Worm (Caenorhabditis elegans) whole organism, dauer: ENCODE results near the gene C15H11.11.
"Not testable (repeated sequence)": the region's sequence is repeated elsewhere in the genome, so short reads cannot be mapped to it uniquely, and the experiment has no call there.

ENCODE experiments used
- unc-62 ChIP-seq: sonication (generic microtip); optimal IDR thresholded peaks from 2 replicates; lab custom pipeline; 2017; ENCODE audit warnings: missing biosample characterization, missing genetic modification reagents, missing genetic modification characterization

C15H11.11 gene

DNA sequence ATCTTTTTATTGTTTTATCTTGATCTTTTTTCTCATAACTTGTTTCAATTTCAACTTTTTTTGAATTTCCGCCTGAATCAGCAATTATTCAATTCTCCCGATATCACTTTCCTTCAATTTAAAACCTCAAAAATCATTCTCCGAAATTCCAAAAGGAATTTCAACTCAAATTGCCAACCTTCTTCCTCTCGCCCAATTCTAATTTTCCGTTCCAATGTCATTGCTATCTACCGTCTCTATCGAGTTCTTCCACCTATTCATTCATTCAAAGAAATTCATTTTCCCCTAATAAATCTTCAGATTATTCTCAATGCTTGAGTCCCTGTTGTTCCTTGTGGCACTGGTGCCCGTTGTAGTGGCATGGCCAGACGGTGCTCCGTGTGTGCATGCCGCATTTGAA, 25.5 kb downstream of the C15H11.11 start, which contains the start of gene F23B12.4:
F23B12.4 (plus strand) TSS at position 301 of the 400 bp plus-strand sequence.
- TF ChIP-seq unc-62 (GFP tag; lab: Kevin White, UChicago) = no peak

DNA sequence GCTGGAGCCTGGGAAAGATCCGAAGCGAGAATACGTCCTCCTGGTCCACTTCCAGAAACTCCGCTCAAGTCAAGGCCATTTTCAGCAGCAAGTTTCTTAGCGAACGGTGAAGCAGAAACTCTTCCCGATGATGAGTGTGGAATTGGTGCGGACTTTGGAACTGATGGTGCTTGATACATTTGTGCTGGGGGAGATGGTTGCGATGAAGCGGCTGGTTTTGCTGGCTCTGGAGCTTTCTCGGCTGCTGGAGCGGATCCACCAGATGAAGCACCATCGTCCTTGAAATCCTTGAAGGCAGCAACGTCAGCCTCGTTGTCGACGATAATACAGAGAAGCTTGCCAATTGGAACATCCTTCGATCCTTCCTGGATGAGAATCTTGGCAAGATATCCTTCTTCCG, 31.2 kb downstream of the C15H11.11 start:
- TF ChIP-seq unc-62 (GFP tag; lab: Kevin White, UChicago) = no peak

DNA sequence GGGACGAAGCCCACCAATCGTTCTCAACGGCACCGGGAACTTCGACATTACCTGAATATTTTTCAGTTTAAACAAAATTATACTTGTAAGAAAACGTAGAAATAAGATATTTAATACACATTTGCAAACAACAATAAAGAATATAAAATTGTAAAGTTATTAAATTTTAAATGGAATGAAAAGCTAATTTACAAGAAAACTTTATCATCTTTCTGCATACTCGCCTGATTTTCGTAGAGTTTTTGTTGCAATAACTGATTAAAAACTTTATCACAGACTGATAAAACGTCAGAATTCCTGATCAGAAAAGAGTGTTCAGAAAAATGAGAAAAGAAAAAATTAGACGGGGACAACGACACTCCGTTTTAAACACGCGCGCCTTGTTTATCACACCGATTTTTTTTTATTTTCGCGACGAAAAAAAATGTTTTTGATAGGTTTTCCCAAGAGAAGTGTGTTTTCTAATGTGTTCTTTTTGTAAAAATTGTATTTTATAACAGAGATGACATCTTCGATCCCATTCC, 32.0 kb downstream of the C15H11.11 start, which contains the start of the genes dlat-1 and fntb-1:
dlat-1 (minus strand) TSS at position 51 of the 524 bp plus-strand sequence.
fntb-1 (plus strand) TSS at position 412 of the 524 bp plus-strand sequence.
- TF ChIP-seq unc-62 (GFP tag; lab: Kevin White, UChicago) = no peak

DNA sequence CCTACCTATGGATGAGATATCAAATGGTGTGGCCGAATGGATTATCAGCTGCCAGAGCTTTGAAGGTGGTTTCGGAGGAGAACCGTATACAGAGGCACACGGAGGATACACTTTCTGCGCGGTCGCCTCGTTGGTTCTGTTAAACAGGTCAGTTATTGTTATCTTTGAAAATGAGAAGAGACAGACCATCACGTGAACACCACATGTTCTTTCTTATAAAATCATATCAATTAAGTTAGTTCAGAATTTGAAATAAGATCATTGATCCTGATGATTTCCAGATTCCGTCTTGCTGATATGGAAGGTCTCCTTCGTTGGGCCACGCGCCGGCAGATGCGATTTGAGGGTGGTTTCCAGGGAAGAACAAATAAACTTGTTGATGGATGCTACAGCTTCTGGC, 33.4 kb downstream of the C15H11.11 start:
- no peak for TF ChIP-seq unc-62 (GFP tag; lab: Kevin White, UChicago)

DNA sequence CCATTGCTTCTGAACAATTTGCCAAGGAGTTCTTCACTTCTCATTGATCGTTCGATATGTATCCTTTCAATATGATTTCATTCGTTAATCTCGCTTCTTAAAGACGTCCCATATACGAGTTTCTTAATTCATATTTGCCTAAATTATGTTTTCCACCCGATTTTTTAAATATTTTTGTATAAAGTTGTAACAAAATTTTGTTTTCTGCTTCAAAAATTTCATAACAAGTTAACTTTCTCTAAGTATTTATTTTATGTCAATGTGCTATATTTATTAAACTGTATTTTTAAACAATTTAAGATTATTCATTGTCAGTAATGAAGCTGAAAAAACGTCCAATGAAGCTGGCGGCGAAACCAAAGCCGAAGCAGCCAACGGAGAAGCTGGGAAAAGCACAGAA, 34.1 kb downstream of the C15H11.11 start, which contains the start of gene F23B12.7:
F23B12.7 (plus strand) TSS at position 301 of the 400 bp plus-strand sequence.
- no peak for TF ChIP-seq unc-62 (GFP tag; lab: Kevin White, UChicago)

DNA sequence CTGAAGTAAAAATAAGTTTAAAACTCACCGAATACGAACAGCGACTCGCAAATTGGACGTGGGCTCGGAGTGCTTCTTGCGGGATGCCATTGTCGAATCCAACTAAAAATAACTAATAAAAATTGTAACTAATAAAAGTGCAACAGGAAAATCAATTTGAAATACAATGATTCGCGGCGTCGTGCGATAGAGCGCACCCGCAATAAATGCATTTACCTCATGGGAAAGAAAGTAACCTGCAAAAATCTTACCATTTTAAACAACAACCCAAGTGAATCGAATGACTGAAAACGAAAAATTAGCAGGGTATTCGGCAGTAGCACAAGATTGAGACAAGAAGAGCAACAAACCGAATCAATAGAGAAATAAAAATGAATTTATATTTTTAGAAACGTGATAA, 41.3 kb downstream of the C15H11.11 start, which contains the start of gene bmk-1:
bmk-1 (minus strand) TSS at position 359 of the 400 bp plus-strand sequence.
- TF ChIP-seq unc-62 (GFP tag; lab: Kevin White, UChicago) = no peak

DNA sequence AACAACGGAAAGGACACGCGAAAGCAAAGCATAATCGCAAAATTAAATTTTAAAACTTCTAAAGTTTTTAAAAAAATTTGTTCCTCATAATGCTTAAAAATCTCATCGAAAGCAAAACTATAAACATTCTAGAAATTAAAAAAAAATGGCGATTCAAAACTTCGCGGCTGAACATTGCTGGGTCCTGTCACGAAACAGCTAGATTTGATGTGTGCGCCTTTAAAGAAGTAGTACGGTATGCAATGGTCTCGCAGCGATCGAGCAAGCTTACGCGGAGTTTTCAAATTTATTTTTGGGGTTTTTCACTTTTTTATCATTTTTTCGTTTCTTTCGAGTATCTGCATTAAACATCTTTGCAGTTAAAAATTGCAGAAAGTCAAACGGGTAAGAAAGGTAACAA, 41.8 kb downstream of the C15H11.11 start, which contains the start of gene coh-3:
coh-3 (plus strand) TSS at position 353 of the 400 bp plus-strand sequence.
- no peak for TF ChIP-seq unc-62 (GFP tag; lab: Kevin White, UChicago)

DNA sequence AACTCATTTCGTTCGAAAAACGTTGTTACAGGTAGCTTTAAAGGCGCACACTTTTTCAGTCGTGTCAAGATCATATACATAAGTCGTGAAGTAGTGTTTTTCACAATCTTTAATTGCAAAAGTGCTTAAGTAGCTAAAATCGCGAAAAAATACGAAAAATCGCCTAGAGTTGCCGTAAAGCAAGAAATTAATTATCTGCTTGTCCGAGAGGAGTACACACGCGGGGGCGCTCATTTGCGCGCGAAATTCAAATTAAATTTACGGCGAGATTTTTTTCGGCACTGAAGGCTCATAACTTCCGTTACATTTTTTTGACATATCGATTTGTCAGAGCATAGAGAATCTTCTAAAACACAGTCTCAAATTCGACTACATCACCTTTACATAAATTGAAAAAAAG, 44.8 kb downstream of the C15H11.11 start:
- TF ChIP-seq unc-62 (GFP tag; lab: Kevin White, UChicago) = no peak

DNA sequence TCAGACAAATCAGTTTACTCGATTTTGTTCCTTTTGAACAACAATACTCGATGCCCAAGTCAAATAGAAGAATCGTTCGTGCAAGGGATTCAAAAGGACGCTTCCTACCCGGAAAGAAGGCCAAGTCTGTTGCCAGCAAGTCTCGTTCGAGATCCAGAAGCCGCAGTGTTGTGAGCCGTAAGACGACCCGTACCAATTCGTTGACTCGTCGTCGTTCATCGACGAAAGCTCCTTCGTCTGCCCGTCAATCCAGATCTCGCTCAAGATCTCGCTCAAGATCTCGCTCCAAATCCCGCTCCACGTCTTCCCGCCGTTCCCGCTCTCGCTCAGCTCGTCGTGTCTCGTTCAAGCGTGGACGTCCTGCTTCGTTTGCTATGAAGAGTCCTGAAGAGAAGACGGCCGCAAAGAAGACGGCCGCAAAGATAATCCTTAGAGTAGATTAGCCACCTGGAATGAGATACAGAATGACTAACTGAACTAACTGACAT, 45.4 kb downstream of the C15H11.11 start, which contains the start of gene F08H9.2:
F08H9.2 (plus strand) TSS at position 51 of the 488 bp plus-strand sequence.
- no peak for TF ChIP-seq unc-62 (GFP tag; lab: Kevin White, UChicago)

DNA sequence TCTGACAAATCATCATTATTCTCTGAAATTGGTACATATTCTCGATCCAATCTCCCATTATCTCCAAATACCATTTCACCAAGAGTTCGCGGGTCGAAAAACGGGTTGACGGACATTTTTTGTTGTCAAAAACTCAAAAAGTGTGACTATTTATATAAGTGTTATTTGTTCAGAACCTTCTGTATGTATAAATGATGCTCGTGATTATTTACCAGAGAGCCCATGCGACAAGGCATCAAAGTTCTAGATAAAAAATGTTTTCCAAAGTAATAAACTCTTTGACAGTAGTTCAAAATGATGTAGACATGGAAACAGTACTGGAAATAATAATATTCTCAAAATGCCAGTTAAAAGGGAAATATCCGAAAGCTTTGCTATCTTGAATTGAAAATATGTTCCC, 47.4 kb downstream of the C15H11.11 start:
- no peak for TF ChIP-seq unc-62 (GFP tag; lab: Kevin White, UChicago)

DNA sequence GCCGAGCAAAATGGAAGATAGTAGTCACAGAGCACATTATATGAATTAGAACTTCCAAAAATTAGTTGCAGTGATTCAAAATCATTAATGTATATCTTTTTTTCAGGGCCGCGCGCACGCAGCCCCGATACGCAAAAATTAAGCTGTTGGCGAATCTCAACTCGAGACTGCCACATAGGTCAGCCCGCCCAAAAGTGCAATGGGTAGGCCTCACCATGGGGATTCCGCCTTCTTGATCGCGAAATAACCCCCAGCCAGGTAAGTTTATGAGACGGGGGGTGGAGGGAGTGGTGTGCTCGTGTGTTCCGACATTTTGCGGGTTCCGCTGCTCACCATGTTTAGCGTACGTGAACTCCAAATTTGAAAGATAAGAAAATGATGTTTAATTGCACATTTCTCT, 47.8 kb downstream of the C15H11.11 start, which contains the start of gene F08H9.3:
F08H9.3 (minus strand) TSS at position 252 of the 400 bp plus-strand sequence.
- TF ChIP-seq unc-62 (GFP tag; lab: Kevin White, UChicago) = not testable (repeated sequence)

DNA sequence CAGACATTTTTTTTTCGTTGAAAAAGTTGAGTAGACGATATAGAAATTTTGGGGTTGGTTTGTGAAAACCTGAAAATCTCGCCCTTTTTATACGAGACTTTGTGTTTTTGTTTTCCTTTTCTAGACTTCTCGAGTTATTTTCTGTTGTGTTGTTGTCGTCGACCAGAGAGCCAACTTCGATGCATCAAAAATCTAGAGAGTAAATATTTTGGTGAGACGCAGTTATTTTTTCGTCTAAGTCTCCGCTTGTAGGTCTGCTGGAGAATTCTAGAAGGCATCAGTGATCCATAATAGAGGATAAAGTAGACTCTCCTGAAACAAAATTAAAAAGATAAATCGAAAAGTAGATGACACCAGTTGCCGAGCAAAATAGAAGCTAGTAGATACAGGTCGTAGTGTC, 49.1 kb downstream of the C15H11.11 start, which contains the start of gene F08H9.4:
F08H9.4 (minus strand) TSS at position 61 of the 400 bp plus-strand sequence.
- TF ChIP-seq unc-62 (GFP tag; lab: Kevin White, UChicago) = no peak
